Worm (Caenorhabditis elegans) whole organism, L4 larva: ENCODE data around the gene taf-2.
A peak's percentile ranks its signal among the peaks of the same experiment; 100 is the strongest.

Experiments
- F26F4.8 ChIP-seq: fragments of 200-800 bp; sonication (Bioruptor generic); conservative IDR thresholded peaks from 2 replicates; pipeline ENCODE4 v1.3.6; 2022; ENCODE audit warnings: missing genetic modification characterization, missing compliant biosample characterization
- F37D6.2 ChIP-seq: sonication (generic microtip); optimal IDR thresholded peaks from 2 replicates; lab custom pipeline; 2016; ENCODE audit warnings: mild to moderate bottlenecking, missing genetic modification characterization, missing compliant biosample characterization
- F49E8.2 ChIP-seq: sonication (generic microtip); optimal IDR thresholded peaks from 2 replicates; lab custom pipeline; 2016; ENCODE audit warnings: missing compliant biosample characterization, mild to moderate bottlenecking, missing genetic modification characterization, borderline replicate concordance
- R02D3.7 ChIP-seq: fragments of 150-350 bp; sonication (generic microtip); optimal IDR thresholded peaks from 3 replicates; lab custom pipeline; 2014; ENCODE audit warnings: missing biosample characterization, missing genetic modification characterization
- Y75B8A.6 ChIP-seq: fragments of 200-800 bp; sonication (Bioruptor generic); IDR thresholded peaks from 2 replicates; pipeline ENCODE4 v1.3.6; 2022; ENCODE audit warnings: missing genetic modification reagents, missing genetic modification characterization, missing compliant biosample characterization
- ZK546.5 ChIP-seq, 2 experiments: sonication (generic microtip); optimal IDR thresholded peaks; 2 replicates each; lab custom pipeline; 2017; ENCODE audit warnings: missing biosample characterization in 2 of 2, missing genetic modification characterization in 2 of 2
- aha-1 ChIP-seq: fragments of 150-350 bp; peaks from one replicate; lab custom pipeline; 2014; ENCODE audit warnings: missing biosample characterization, missing genetic modification characterization
- ama-1 ChIP-seq: fragments of 150-350 bp; optimal IDR thresholded peaks from 2 replicates; lab custom pipeline; 2014; ENCODE audit warnings: inconsistent platforms, mixed read lengths
- attf-4 ChIP-seq: sonication (generic microtip); optimal IDR thresholded peaks from 3 replicates; lab custom pipeline; 2017; ENCODE audit warnings: missing biosample characterization, missing genetic modification characterization
- ceh-20 ChIP-seq: fragments of 200-800 bp; sonication (Bioruptor generic); IDR thresholded peaks from 2 replicates; pipeline ENCODE4 v1.3.6; 2022; ENCODE audit warnings: missing genetic modification reagents, missing genetic modification characterization, missing compliant biosample characterization
- ceh-28 ChIP-seq: fragments of 150-350 bp; optimal IDR thresholded peaks from 2 replicates; lab custom pipeline; 2014; ENCODE audit warnings: missing biosample characterization, missing genetic modification reagents, missing genetic modification characterization
- ces-1 ChIP-seq: fragments of 150-350 bp; sonication (generic microtip); optimal IDR thresholded peaks from 4 replicates; lab custom pipeline; 2014; ENCODE audit warnings: missing biosample characterization, missing genetic modification reagents, missing genetic modification characterization
- ctbp-1 ChIP-seq: fragments of 200-800 bp; sonication (Bioruptor generic); IDR thresholded peaks from 2 replicates; pipeline ENCODE4 v1.3.6; 2022; ENCODE audit warnings: missing genetic modification reagents, missing genetic modification characterization, missing compliant biosample characterization
- daf-19 ChIP-seq: fragments of 200-800 bp; sonication (Bioruptor generic); conservative IDR thresholded peaks from 2 replicates; pipeline ENCODE4 v1.3.6; 2022; ENCODE audit warnings: missing genetic modification characterization, missing compliant biosample characterization
- dmd-6 ChIP-seq: fragments of 200-800 bp; sonication (Bioruptor generic); IDR thresholded peaks from 2 replicates; pipeline ENCODE4 v1.3.6; 2022; ENCODE audit warnings: missing genetic modification reagents, missing genetic modification characterization, missing compliant biosample characterization
- dmd-8 ChIP-seq: fragments of 200-800 bp; sonication (Bioruptor generic); IDR thresholded peaks from 2 replicates; pipeline ENCODE4 v1.3.6; 2022; ENCODE audit warnings: missing genetic modification characterization, missing compliant biosample characterization
- egl-27 ChIP-seq: sonication (generic microtip); optimal IDR thresholded peaks from 3 replicates; lab custom pipeline; 2017; ENCODE audit warnings: missing biosample characterization, missing genetic modification reagents, missing genetic modification characterization
- egl-43 ChIP-seq: fragments of 200-800 bp; sonication (Bioruptor generic); IDR thresholded peaks from 2 replicates; pipeline ENCODE4 v1.3.6; 2022; ENCODE audit warnings: missing genetic modification reagents, missing genetic modification characterization, missing compliant biosample characterization
- fkh-10 ChIP-seq: fragments of 150-350 bp; optimal IDR thresholded peaks from 2 replicates; lab custom pipeline; 2014; ENCODE audit warnings: missing biosample characterization, missing genetic modification reagents, missing genetic modification characterization
- gei-8 ChIP-seq: fragments of 200-800 bp; sonication (Bioruptor generic); optimal IDR thresholded peaks from 2 replicates; lab custom pipeline; 2018; ENCODE audit warnings: mild to moderate bottlenecking, missing genetic modification characterization, missing compliant biosample characterization
- hif-1 ChIP-seq, 2 experiments: sonication (generic microtip); optimal IDR thresholded peaks; 2 replicates each; lab custom pipeline; 2016 to 2017; ENCODE audit warnings: missing compliant biosample characterization in 2 of 2, missing genetic modification characterization in 2 of 2, missing genetic modification reagents in 2 of 2, missing genotype in 2 of 2, mild to moderate bottlenecking in 1 of 2
- hlh-11 ChIP-seq: fragments of 200-800 bp; sonication (Bioruptor generic); optimal IDR thresholded peaks from 2 replicates; lab custom pipeline; 2018; ENCODE audit warnings: mild to moderate bottlenecking, missing genetic modification characterization, missing compliant biosample characterization
- hlh-30 ChIP-seq: sonication (generic microtip); optimal IDR thresholded peaks from 2 replicates; lab custom pipeline; 2017; ENCODE audit warnings: antibody characterized with exemption, mild to moderate bottlenecking, missing genetic modification characterization, missing compliant biosample characterization; ENCODE audit not compliant: insufficient read depth
- hmg-1.1 ChIP-seq: fragments of 200-800 bp; sonication (Bioruptor generic); IDR thresholded peaks from 2 replicates; pipeline ENCODE4 v1.3.6; 2022; ENCODE audit warnings: missing genetic modification reagents, missing genetic modification characterization, missing compliant biosample characterization
- jun-1 ChIP-seq: fragments of 150-350 bp; optimal IDR thresholded peaks from 2 replicates; lab custom pipeline; 2014; ENCODE audit warnings: missing biosample characterization, missing genetic modification reagents, missing genetic modification characterization
- lin-13 ChIP-seq: fragments of 150-350 bp; optimal IDR thresholded peaks from 2 replicates; lab custom pipeline; 2014; ENCODE audit warnings: missing biosample characterization, missing genetic modification reagents, missing genetic modification characterization
- lin-15B ChIP-seq: fragments of 150-350 bp; sonication (generic microtip); optimal IDR thresholded peaks from 3 replicates; lab custom pipeline; 2014; ENCODE audit warnings: missing biosample characterization, missing genetic modification characterization
- lin-39 ChIP-seq: fragments of 150-350 bp; optimal IDR thresholded peaks from 2 replicates; lab custom pipeline; 2014; ENCODE audit warnings: missing biosample characterization, missing genetic modification reagents, missing genetic modification characterization
- madf-9 ChIP-seq: fragments of 200-800 bp; sonication (Bioruptor generic); conservative IDR thresholded peaks from 2 replicates; pipeline ENCODE4 v1.3.6; 2022; ENCODE audit warnings: missing genetic modification reagents, missing genetic modification characterization, missing compliant biosample characterization
- mep-1 ChIP-seq: fragments of 150-350 bp; sonication (generic microtip); optimal IDR thresholded peaks from 3 replicates; lab custom pipeline; 2014; ENCODE audit warnings: missing biosample characterization, missing genetic modification characterization
- mes-2 ChIP-seq: sonication (generic microtip); optimal IDR thresholded peaks from 2 replicates; lab custom pipeline; 2016; ENCODE audit warnings: missing genotype, mild to moderate bottlenecking, missing genetic modification characterization, missing compliant biosample characterization; ENCODE audit not compliant: poor library complexity, severe bottlenecking
- mxl-2 ChIP-seq: fragments of 200-800 bp; sonication (Bioruptor generic); conservative IDR thresholded peaks from 2 replicates; pipeline ENCODE4 v1.3.6; 2022; ENCODE audit warnings: missing genetic modification reagents, missing genetic modification characterization, missing compliant biosample characterization
- nhr-10 ChIP-seq: fragments of 150-350 bp; optimal IDR thresholded peaks from 2 replicates; lab custom pipeline; 2014; ENCODE audit warnings: missing biosample characterization, missing genetic modification characterization
- nhr-102 ChIP-seq: sonication (generic microtip); optimal IDR thresholded peaks from 2 replicates; lab custom pipeline; 2016; ENCODE audit warnings: mild to moderate bottlenecking, missing genetic modification characterization, moderate library complexity, missing compliant biosample characterization
- nhr-11 ChIP-seq: fragments of 150-350 bp; optimal IDR thresholded peaks from 2 replicates; lab custom pipeline; 2014; ENCODE audit warnings: missing biosample characterization, missing genetic modification characterization
- nhr-28 ChIP-seq: fragments of 150-350 bp; optimal IDR thresholded peaks from 2 replicates; lab custom pipeline; 2014; ENCODE audit warnings: missing biosample characterization, missing genetic modification characterization
- nhr-41 ChIP-seq: fragments of 200-800 bp; sonication (Bioruptor generic); IDR thresholded peaks from 2 replicates; pipeline ENCODE4 v1.3.6; 2022; ENCODE audit warnings: missing genetic modification reagents, missing genetic modification characterization, missing compliant biosample characterization
- nhr-48 ChIP-seq: sonication (generic microtip); optimal IDR thresholded peaks from 2 replicates; lab custom pipeline; 2016; ENCODE audit warnings: mild to moderate bottlenecking, missing genetic modification characterization, missing compliant biosample characterization
- nhr-6 ChIP-seq: fragments of 150-350 bp; optimal IDR thresholded peaks from 2 replicates; lab custom pipeline; 2014; ENCODE audit warnings: missing biosample characterization, missing genetic modification characterization
- nhr-76 ChIP-seq: fragments of 150-350 bp; optimal IDR thresholded peaks from 2 replicates; lab custom pipeline; 2014; ENCODE audit warnings: missing biosample characterization, missing genetic modification characterization
- pha-4 ChIP-seq, 2 experiments: fragments of 150-350 bp in 1 of 2; fragments of 200-800 bp in 1 of 2; sonication (Bioruptor generic) in 1 of 2; IDR thresholded peaks in 1 of 2; optimal IDR thresholded peaks in 1 of 2; 2 replicates each; pipeline versions ENCODE4 v1.3.6 to Lab custom; 2014 to 2022; ENCODE audit warnings: missing genetic modification characterization in 2 of 2, missing genetic modification reagents in 2 of 2, missing biosample characterization in 1 of 2, missing compliant biosample characterization in 1 of 2
- php-3 ChIP-seq: fragments of 200-800 bp; sonication (Bioruptor generic); IDR thresholded peaks from 2 replicates; pipeline ENCODE4 v1.3.6; 2022; ENCODE audit warnings: missing genetic modification reagents, missing genetic modification characterization, missing compliant biosample characterization
- sdz-12 ChIP-seq: fragments of 200-800 bp; sonication (Bioruptor generic); optimal IDR thresholded peaks from 2 replicates; lab custom pipeline; 2018; ENCODE audit warnings: mild to moderate bottlenecking, missing genetic modification characterization, missing compliant biosample characterization
- snpc-4 ChIP-seq: fragments of 150-350 bp; optimal IDR thresholded peaks from 2 replicates; lab custom pipeline; 2014; ENCODE audit warnings: missing biosample characterization, missing genetic modification characterization
- tra-1 ChIP-seq: fragments of 200-800 bp; sonication (Bioruptor generic); IDR thresholded peaks from 2 replicates; pipeline ENCODE4 v1.3.6; 2022; ENCODE audit warnings: missing genetic modification reagents, missing genetic modification characterization, missing compliant biosample characterization
- unc-39 ChIP-seq: sonication (generic microtip); optimal IDR thresholded peaks from 2 replicates; lab custom pipeline; 2017; ENCODE audit warnings: missing biosample characterization, missing genetic modification characterization
- vab-7 ChIP-seq: fragments of 200-800 bp; sonication (Bioruptor generic); IDR thresholded peaks from 2 replicates; pipeline ENCODE4 v1.3.6; 2022; ENCODE audit warnings: missing genetic modification reagents, missing genetic modification characterization, missing compliant biosample characterization
- zfp-3 ChIP-seq: fragments of 200-800 bp; sonication (Bioruptor generic); conservative IDR thresholded peaks from 2 replicates; pipeline ENCODE4 v1.3.6; 2022; ENCODE audit warnings: missing genetic modification reagents, missing genetic modification characterization, missing compliant biosample characterization
- zip-11 ChIP-seq: fragments of 200-800 bp; sonication (Bioruptor generic); IDR thresholded peaks from 2 replicates; pipeline ENCODE4 v1.3.6; 2022; ENCODE audit warnings: missing genetic modification characterization, missing compliant biosample characterization
- zip-2 ChIP-seq: fragments of 150-350 bp; optimal IDR thresholded peaks from 2 replicates; lab custom pipeline; 2014; ENCODE audit warnings: missing biosample characterization, missing genetic modification characterization
- ztf-11 ChIP-seq: fragments of 150-350 bp; optimal IDR thresholded peaks from 2 replicates; lab custom pipeline; 2014; ENCODE audit warnings: missing biosample characterization, missing genetic modification characterization
- ztf-7 ChIP-seq: fragments of 150-350 bp; optimal IDR thresholded peaks from 2 replicates; lab custom pipeline; 2014; ENCODE audit warnings: missing biosample characterization, missing genetic modification characterization

Gene taf-2

ce11 chrIV:3611845-3612244 is 18.4 kb upstream of the taf-2 start (continued):
- peak; percentile 68; the same call in 1 of the 2 replicates for TF ChIP-seq pha-4 (GFP tag; IDR thresholded peaks at IDR 0.05; lab: Robert Waterston, UW)
- no peak for TF ChIP-seq pha-4 (tag; optimal IDR thresholded peaks at IDR 0.05; lab: Kevin White, UChicago)
- no peak for TF ChIP-seq daf-19 (GFP tag; lab: Robert Waterston, UW)
- no peak for TF ChIP-seq hmg-1.1 (GFP tag; lab: Robert Waterston, UW)
- no peak for TF ChIP-seq F26F4.8
- no peak for TF ChIP-seq ZK546.5 (tag; optimal IDR thresholded peaks at IDR 0.05; lab: Kevin White, UChicago)
- peak; percentile 82 for TF ChIP-seq tra-1 (GFP tag; lab: Robert Waterston, UW)
- no peak for TF ChIP-seq zip-11
- no peak for TF ChIP-seq sdz-12 (GFP tag; lab: Kevin White, UChicago)
- no peak for TF ChIP-seq nhr-41 (GFP tag; lab: Robert Waterston, UW)
- peak in 1 of 2 experiments; percentile 17 for TF ChIP-seq hif-1 (tag; optimal IDR thresholded peaks at IDR 0.05; lab: Kevin White, UChicago)
- TF ChIP-seq F37D6.2, result no peak
- no peak for TF ChIP-seq mep-1 (tag; lab: Kevin White, UChicago)
- TF ChIP-seq snpc-4 (tag; lab: Kevin White, UChicago), result no peak
- no peak for TF ChIP-seq lin-15B (tag; lab: Kevin White, UChicago)
- TF ChIP-seq nhr-28 (tag; lab: Kevin White, UChicago), result peak; percentile 89
- TF ChIP-seq dmd-6 (GFP tag; lab: Robert Waterston, UW), result peak; percentile 87
- TF ChIP-seq ztf-11 (tag; lab: Kevin White, UChicago), result no peak
- no peak for TF ChIP-seq aha-1 (tag; lab: Kevin White, UChicago)
- no peak for TF ChIP-seq zip-2 (tag; lab: Kevin White, UChicago)
- no peak for TF ChIP-seq F49E8.2
- no peak for TF ChIP-seq attf-4 (tag; lab: Kevin White, UChicago)
- TF ChIP-seq hlh-11 (tag; lab: Kevin White, UChicago), result peak; percentile 97
- no peak for TF ChIP-seq ctbp-1 (GFP tag; lab: Robert Waterston, UW)
- TF ChIP-seq egl-43 (GFP tag; lab: Robert Waterston, UW), result no peak
- TF ChIP-seq ztf-7, result no peak
- TF ChIP-seq nhr-6, result no peak
- peak; percentile 59 for TF ChIP-seq gei-8 (GFP tag; lab: Kevin White, UChicago)
- no peak for TF ChIP-seq ceh-28 (tag; lab: Kevin White, UChicago)
- TF ChIP-seq hlh-30 (tag; lab: Kevin White, UChicago), result peak; percentile 80
- no peak for TF ChIP-seq fkh-10
- TF ChIP-seq lin-13 (GFP tag; lab: Kevin White, UChicago), result no peak
- TF ChIP-seq mes-2 (tag; lab: Kevin White, UChicago), result peak; percentile 43
- TF ChIP-seq nhr-11 (tag; lab: Kevin White, UChicago), result no peak
- TF ChIP-seq mxl-2 (GFP tag; lab: Robert Waterston, UW), result no peak
- no peak for TF ChIP-seq ces-1 (GFP tag; lab: Kevin White, UChicago)
- no peak for TF ChIP-seq ama-1
- TF ChIP-seq php-3 (GFP tag; lab: Robert Waterston, UW), result peak; percentile 94
- TF ChIP-seq madf-9 (GFP tag; lab: Robert Waterston, UW), result no peak
- TF ChIP-seq ceh-20 (GFP tag; lab: Robert Waterston, UW), result peak; percentile 82
- TF ChIP-seq nhr-10 (tag; lab: Kevin White, UChicago), result peak; percentile 52
- TF ChIP-seq unc-39 (tag; lab: Kevin White, UChicago), result no peak
- no peak for TF ChIP-seq R02D3.7 (tag; lab: Kevin White, UChicago)
- TF ChIP-seq egl-27, result no peak
- TF ChIP-seq jun-1 (tag; lab: Kevin White, UChicago), result peak; percentile 55
- 0 out of 2 replicates have a peak, but pooled peaks have one; percentile 10 for TF ChIP-seq dmd-8 (GFP tag; lab: Robert Waterston, UW)
- peak; percentile 86 for TF ChIP-seq nhr-102
- no peak for TF ChIP-seq vab-7 (GFP tag; lab: Robert Waterston, UW)
- TF ChIP-seq lin-39 (tag; lab: Kevin White, UChicago), result no peak
- TF ChIP-seq Y75B8A.6, result no peak
- TF ChIP-seq zfp-3, result no peak
- TF ChIP-seq nhr-48, result peak; percentile 83
- no peak for TF ChIP-seq nhr-76 (tag; lab: Kevin White, UChicago)
